Worm (Caenorhabditis elegans) whole organism, L4 larva: ENCODE measurements around the gene srh-200.

Experiments
- F44E2.7 ChIP-seq: fragments of 200-800 bp; sonication (Bioruptor generic); IDR thresholded peaks from 2 replicates; pipeline ENCODE4 v2.1.2; 2022; ENCODE audit warnings: missing genetic modification characterization, missing compliant biosample characterization
- R02D3.7 ChIP-seq: fragments of 150-350 bp; sonication (generic microtip); optimal IDR thresholded peaks from 3 replicates; lab custom pipeline; 2014; ENCODE audit warnings: missing biosample characterization, missing genetic modification characterization
- T26A8.4 ChIP-seq: fragments of 200-800 bp; sonication (Bioruptor generic); IDR thresholded peaks from 2 replicates; pipeline ENCODE4 v1.3.6; 2022; ENCODE audit warnings: missing genetic modification characterization, missing compliant biosample characterization
- Y75B8A.6 ChIP-seq: fragments of 200-800 bp; sonication (Bioruptor generic); IDR thresholded peaks from 2 replicates; pipeline ENCODE4 v1.3.6; 2022; ENCODE audit warnings: missing genetic modification reagents, missing genetic modification characterization, missing compliant biosample characterization
- aha-1 ChIP-seq: fragments of 150-350 bp; peaks from one replicate; lab custom pipeline; 2014; ENCODE audit warnings: missing biosample characterization, missing genetic modification characterization
- aly-2 ChIP-seq: sonication (generic microtip); optimal IDR thresholded peaks from 2 replicates; lab custom pipeline; 2018; ENCODE audit warnings: missing biosample characterization, missing genetic modification characterization
- ama-1 ChIP-seq: fragments of 150-350 bp; optimal IDR thresholded peaks from 2 replicates; lab custom pipeline; 2014; ENCODE audit warnings: inconsistent platforms, mixed read lengths
- ceh-20 ChIP-seq: fragments of 200-800 bp; sonication (Bioruptor generic); IDR thresholded peaks from 2 replicates; pipeline ENCODE4 v1.3.6; 2022; ENCODE audit warnings: missing genetic modification reagents, missing genetic modification characterization, missing compliant biosample characterization
- ceh-32 ChIP-seq: sonication (generic microtip); optimal IDR thresholded peaks from 2 replicates; lab custom pipeline; 2016; ENCODE audit warnings: mild to moderate bottlenecking, missing genetic modification characterization, missing compliant biosample characterization; ENCODE audit not compliant: poor library complexity
- ceh-82 ChIP-seq: sonication (generic microtip); optimal IDR thresholded peaks from 2 replicates; lab custom pipeline; 2017; ENCODE audit warnings: missing biosample characterization, missing genetic modification characterization
- cey-2 ChIP-seq: sonication (generic microtip); optimal IDR thresholded peaks from 3 replicates; lab custom pipeline; 2017; ENCODE audit warnings: missing genetic modification characterization, mild to moderate bottlenecking, missing compliant biosample characterization, antibody characterized with exemption, borderline replicate concordance; ENCODE audit not compliant: insufficient read depth
- dpl-1 ChIP-seq: fragments of 150-350 bp; optimal IDR thresholded peaks from 2 replicates; lab custom pipeline; 2014; ENCODE audit warnings: missing biosample characterization, missing genetic modification reagents, missing genetic modification characterization
- duxl-1 ChIP-seq: sonication (generic microtip); optimal IDR thresholded peaks from 2 replicates; lab custom pipeline; 2016; ENCODE audit warnings: mild to moderate bottlenecking, missing genetic modification characterization, moderate library complexity, missing compliant biosample characterization; ENCODE audit not compliant: poor library complexity
- fos-1 ChIP-seq: fragments of 150-350 bp; optimal IDR thresholded peaks from 2 replicates; lab custom pipeline; 2014; ENCODE audit warnings: missing biosample characterization, missing genetic modification characterization
- gei-8 ChIP-seq: fragments of 200-800 bp; sonication (Bioruptor generic); optimal IDR thresholded peaks from 2 replicates; lab custom pipeline; 2018; ENCODE audit warnings: mild to moderate bottlenecking, missing genetic modification characterization, missing compliant biosample characterization
- hmg-1.1 ChIP-seq: fragments of 200-800 bp; sonication (Bioruptor generic); IDR thresholded peaks from 2 replicates; pipeline ENCODE4 v1.3.6; 2022; ENCODE audit warnings: missing genetic modification reagents, missing genetic modification characterization, missing compliant biosample characterization
- lin-1 ChIP-seq: fragments of 200-800 bp; sonication (Bioruptor generic); IDR thresholded peaks from 2 replicates; pipeline ENCODE4 v1.3.6; 2022; ENCODE audit warnings: missing genetic modification reagents, missing genetic modification characterization, missing compliant biosample characterization
- lin-38 ChIP-seq: fragments of 200-800 bp; sonication (Bioruptor generic); IDR thresholded peaks from 2 replicates; pipeline ENCODE4 v1.3.6; 2022; ENCODE audit warnings: missing genetic modification reagents, missing genetic modification characterization, missing compliant biosample characterization
- lir-3 ChIP-seq: sonication (generic microtip); optimal IDR thresholded peaks from 2 replicates; lab custom pipeline; 2016; ENCODE audit warnings: mild to moderate bottlenecking, missing genetic modification characterization, missing compliant biosample characterization
- madf-9 ChIP-seq: fragments of 200-800 bp; sonication (Bioruptor generic); conservative IDR thresholded peaks from 2 replicates; pipeline ENCODE4 v1.3.6; 2022; ENCODE audit warnings: missing genetic modification reagents, missing genetic modification characterization, missing compliant biosample characterization
- mdt-29 ChIP-seq: fragments of 200-800 bp; sonication (Bioruptor generic); IDR thresholded peaks from 2 replicates; pipeline ENCODE4 v1.3.6; 2022; ENCODE audit warnings: missing genetic modification reagents, missing genetic modification characterization, missing compliant biosample characterization
- mxl-2 ChIP-seq: fragments of 200-800 bp; sonication (Bioruptor generic); conservative IDR thresholded peaks from 2 replicates; pipeline ENCODE4 v1.3.6; 2022; ENCODE audit warnings: missing genetic modification reagents, missing genetic modification characterization, missing compliant biosample characterization
- nhr-102 ChIP-seq: sonication (generic microtip); optimal IDR thresholded peaks from 2 replicates; lab custom pipeline; 2016; ENCODE audit warnings: mild to moderate bottlenecking, missing genetic modification characterization, moderate library complexity, missing compliant biosample characterization
- nhr-48 ChIP-seq: sonication (generic microtip); optimal IDR thresholded peaks from 2 replicates; lab custom pipeline; 2016; ENCODE audit warnings: mild to moderate bottlenecking, missing genetic modification characterization, missing compliant biosample characterization
- nhr-6 ChIP-seq: fragments of 150-350 bp; optimal IDR thresholded peaks from 2 replicates; lab custom pipeline; 2014; ENCODE audit warnings: missing biosample characterization, missing genetic modification characterization
- nhr-76 ChIP-seq: fragments of 150-350 bp; optimal IDR thresholded peaks from 2 replicates; lab custom pipeline; 2014; ENCODE audit warnings: missing biosample characterization, missing genetic modification characterization
- pha-4 ChIP-seq, 2 experiments: fragments of 150-350 bp in 1 of 2; fragments of 200-800 bp in 1 of 2; sonication (Bioruptor generic) in 1 of 2; IDR thresholded peaks in 1 of 2; optimal IDR thresholded peaks in 1 of 2; 2 replicates each; pipeline versions ENCODE4 v1.3.6 to Lab custom; 2014 to 2022; ENCODE audit warnings: missing genetic modification characterization in 2 of 2, missing genetic modification reagents in 2 of 2, missing biosample characterization in 1 of 2, missing compliant biosample characterization in 1 of 2
- pqm-1 ChIP-seq: sonication (generic microtip); optimal IDR thresholded peaks from 2 replicates; lab custom pipeline; 2017; ENCODE audit warnings: missing biosample characterization, missing genetic modification characterization
- saeg-2 ChIP-seq: fragments of 200-800 bp; sonication (Bioruptor generic); IDR thresholded peaks from 2 replicates; pipeline ENCODE4 v1.3.6; 2022; ENCODE audit warnings: missing genetic modification reagents, missing genetic modification characterization, missing compliant biosample characterization
- skn-1 ChIP-seq: fragments of 150-350 bp; optimal IDR thresholded peaks from 2 replicates; lab custom pipeline; 2014; ENCODE audit warnings: missing biosample characterization, missing genetic modification characterization
- snpc-4 ChIP-seq: fragments of 150-350 bp; optimal IDR thresholded peaks from 2 replicates; lab custom pipeline; 2014; ENCODE audit warnings: missing biosample characterization, missing genetic modification characterization
- spr-3 ChIP-seq: fragments of 200-800 bp; sonication (Bioruptor generic); optimal IDR thresholded peaks from 2 replicates; lab custom pipeline; 2018; ENCODE audit warnings: mild to moderate bottlenecking, missing genetic modification characterization, missing compliant biosample characterization
- tra-1 ChIP-seq: fragments of 200-800 bp; sonication (Bioruptor generic); IDR thresholded peaks from 2 replicates; pipeline ENCODE4 v1.3.6; 2022; ENCODE audit warnings: missing genetic modification reagents, missing genetic modification characterization, missing compliant biosample characterization
- unc-62 ChIP-seq, 3 experiments: fragments of 150-350 bp in 1 of 3; sonication (generic microtip); optimal IDR thresholded peaks in 2 of 3; peaks in 1 of 3; 1 replicate in 1 of 3; 2 replicates in 2 of 3; lab custom pipeline; 2014 to 2017; ENCODE audit warnings: missing biosample characterization in 3 of 3, missing genetic modification characterization in 3 of 3, missing genetic modification reagents in 3 of 3, missing genotype in 1 of 3
- vab-7 ChIP-seq: fragments of 200-800 bp; sonication (Bioruptor generic); IDR thresholded peaks from 2 replicates; pipeline ENCODE4 v1.3.6; 2022; ENCODE audit warnings: missing genetic modification reagents, missing genetic modification characterization, missing compliant biosample characterization
- zip-11 ChIP-seq: fragments of 200-800 bp; sonication (Bioruptor generic); IDR thresholded peaks from 2 replicates; pipeline ENCODE4 v1.3.6; 2022; ENCODE audit warnings: missing genetic modification characterization, missing compliant biosample characterization
- ztf-11 ChIP-seq: fragments of 150-350 bp; optimal IDR thresholded peaks from 2 replicates; lab custom pipeline; 2014; ENCODE audit warnings: missing biosample characterization, missing genetic modification characterization

The srh-200 gene

DNA sequence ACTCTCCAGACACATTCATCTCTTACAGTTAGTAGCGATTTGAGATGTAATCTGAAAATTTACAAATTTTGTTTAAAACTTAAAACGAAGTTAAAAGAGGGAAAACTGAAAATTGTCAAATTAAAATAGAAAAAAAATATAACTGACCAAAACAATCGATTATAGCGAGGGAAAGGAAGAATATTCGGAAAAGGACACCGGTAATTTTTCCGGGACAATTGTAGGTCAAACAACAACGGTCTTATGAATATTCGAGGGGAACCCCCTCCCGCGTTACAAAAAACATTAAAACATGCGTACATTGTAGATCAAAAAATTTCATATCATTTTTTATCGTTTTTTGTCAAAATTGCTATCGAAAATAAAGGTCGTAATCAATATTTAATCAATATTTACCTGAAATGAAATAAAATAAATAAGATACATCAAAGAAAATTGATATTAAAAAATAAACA, 31.4 kb downstream of the srh-200 start, which contains the start of gene C50E3.12:
Gene C50E3.12 (minus strand): TSS at position 51 of the 455 bp plus-strand sequence.
- TF ChIP-seq lin-38 (GFP tag; lab: Robert Waterston, UW) (no peak), nhr-48 (tag; lab: Kevin White, UChicago) (no peak), lir-3 (tag; lab: Kevin White, UChicago) (no peak), nhr-76 (tag; lab: Kevin White, UChicago) (no peak), mxl-2 (GFP tag; lab: Robert Waterston, UW) (no peak), gei-8 (no peak), duxl-1 (no peak), ztf-11 (tag; lab: Kevin White, UChicago) (no peak), Y75B8A.6 (GFP tag; lab: Robert Waterston, UW) (no peak), cey-2 (tag; lab: Kevin White, UChicago) (no peak), pha-4 (GFP tag; IDR thresholded peaks at IDR 0.05; lab: Robert Waterston, UW) (no peak), pha-4 (tag; optimal IDR thresholded peaks at IDR 0.05; lab: Kevin White, UChicago) (no peak), nhr-6 (no peak), spr-3 (GFP tag; lab: Kevin White, UChicago) (no peak), T26A8.4 (GFP tag; lab: Robert Waterston, UW) (no peak), snpc-4 (tag; lab: Kevin White, UChicago) (no peak), vab-7 (GFP tag; lab: Robert Waterston, UW) (no peak), ceh-82 (tag; lab: Kevin White, UChicago) (no peak)

DNA sequence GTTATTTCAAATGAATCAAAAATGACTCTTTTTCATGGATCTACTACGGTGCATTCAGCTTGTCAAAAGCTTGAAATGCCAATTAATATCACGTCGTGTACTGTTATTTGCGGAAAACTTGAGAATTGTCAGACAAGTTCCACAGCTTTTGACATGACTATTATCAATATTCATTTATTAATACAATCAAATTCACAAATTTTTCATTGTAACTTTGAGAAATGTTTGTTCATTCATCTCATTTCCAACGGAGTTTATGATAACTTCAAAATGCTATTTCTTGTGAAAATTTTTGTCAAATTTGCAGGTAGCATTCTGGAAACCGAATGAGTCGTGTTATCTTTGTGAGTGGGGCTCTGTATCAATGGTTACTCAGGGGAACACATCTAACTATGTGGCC, 35.4 kb downstream of the srh-200 start, which contains the start of gene C50E3.15:
Gene C50E3.15 (plus strand): TSS at position 301 of the 400 bp plus-strand sequence.
- TF ChIP-seq duxl-1 (no peak), unc-62 (GFP tag; optimal IDR thresholded peaks at IDR 0.05 in 1 of 2; lab: Kevin White, UChicago) (peak in 1 of 2 experiments; percentile 78), unc-62 (tag; optimal IDR thresholded peaks at IDR 0.05; lab: Kevin White, UChicago) (no peak), ceh-32 (tag; lab: Kevin White, UChicago) (no peak), aly-2 (tag; lab: Kevin White, UChicago) (no peak)

DNA sequence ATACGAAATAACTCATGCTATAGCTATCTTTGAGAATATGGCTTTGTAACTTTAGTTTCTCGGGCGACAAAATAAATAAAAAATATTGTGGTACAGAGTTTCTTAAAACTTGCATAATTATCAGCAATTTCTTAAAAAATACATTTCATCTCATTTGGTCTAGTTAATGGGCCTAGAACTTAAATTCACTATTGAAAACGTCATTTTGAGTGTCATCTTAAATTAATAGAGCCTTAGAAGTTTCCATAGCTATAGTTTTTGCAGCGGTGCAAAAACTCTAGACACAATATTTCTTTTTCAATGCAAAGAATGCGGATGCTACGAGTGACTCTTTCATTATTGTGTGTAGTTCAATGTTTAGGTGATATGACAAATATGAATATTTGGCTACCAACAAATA, 41.4 kb downstream of the srh-200 start, which contains the start of gene clec-215:
Gene clec-215 (plus strand): TSS at position 301 of the 400 bp plus-strand sequence.
- TF ChIP-seq madf-9 (GFP tag; lab: Robert Waterston, UW) (no peak), skn-1 (tag; lab: Kevin White, UChicago) (no peak), ceh-20 (GFP tag; lab: Robert Waterston, UW) (no peak), R02D3.7 (no peak), ama-1 (lab: Kevin White, UChicago) (no peak), fos-1 (tag; lab: Kevin White, UChicago) (no peak), saeg-2 (no peak), ztf-11 (tag; lab: Kevin White, UChicago) (no peak), lin-1 (no peak), hmg-1.1 (GFP tag; lab: Robert Waterston, UW) (no peak), aha-1 (tag; lab: Kevin White, UChicago) (no peak), pqm-1 (tag; lab: Kevin White, UChicago) (no peak), spr-3 (GFP tag; lab: Kevin White, UChicago) (no peak), tra-1 (GFP tag; lab: Robert Waterston, UW) (no peak), dpl-1 (no peak), nhr-102 (tag; lab: Kevin White, UChicago) (no peak), F44E2.7 (GFP tag; lab: Robert Waterston, UW) (no peak), mdt-29 (no peak), zip-11 (no peak)
- TF ChIP-seq, all 104 proteins: peak for 0
